Fruit fly (Drosophila melanogaster): Measurements from ENCODE around the gene Jasper.

Gene Jasper

dm6 chr3R:30099341-30099871 is 47.1 kb downstream of the Jasper start (continued):
- TF ChIP-seq ss (GFP tag; optimal IDR thresholded peaks at IDR 0.05) (peak; percentile 34 to 54), spab (GFP tag; optimal IDR thresholded peaks at IDR 0.05) (no peak), CG1621 (tag; optimal IDR thresholded peaks at IDR 0.05) (no peak), fd59A (GFP tag; optimal IDR thresholded peaks at IDR 0.05) (no peak), eg (GFP tag; IDR thresholded peaks at IDR 0.05) (peak; percentile 82), Blimp-1 (GFP tag; optimal IDR thresholded peaks at IDR 0.05) (no peak), lz (GFP tag; optimal IDR thresholded peaks at IDR 0.05) (peak; percentile 28), CG34406 (GFP tag; optimal IDR thresholded peaks at IDR 0.05) (peak; percentile 21), esn (GFP tag; optimal IDR thresholded peaks at IDR 0.05) (peak; percentile 42), CG8632 (GFP tag; optimal IDR thresholded peaks at IDR 0.05) (no peak), Sox14 (GFP tag; optimal IDR thresholded peaks at IDR 0.05) (no peak), Ets21C (GFP tag; optimal IDR thresholded peaks at IDR 0.05) (no peak), acj6 (GFP tag; optimal IDR thresholded peaks at IDR 0.05) (no peak), topi (GFP tag; optimal IDR thresholded peaks at IDR 0.05) (peak; percentile 19), CG31627 (GFP tag; optimal IDR thresholded peaks at IDR 0.05) (no peak), fkh (GFP tag; optimal IDR thresholded peaks at IDR 0.05) (no peak), CG10669 (GFP tag; optimal IDR thresholded peaks at IDR 0.05) (no peak), CG16779 (tag; optimal IDR thresholded peaks at IDR 0.05) (peak; percentile 61), achi (GFP tag; optimal IDR thresholded peaks at IDR 0.05) (no peak), CG10631 (GFP tag; optimal IDR thresholded peaks at IDR 0.05) (no peak), dsx (GFP tag; optimal IDR thresholded peaks at IDR 0.05; ENCODE audit: poor library complexity, severe bottlenecking) (peak; percentile 38), Ets96B (tag; optimal IDR thresholded peaks at IDR 0.05) (no peak)

- TF ChIP-seq Smox (GFP tag; optimal IDR thresholded peaks at IDR 0.05) (no peak), lz (GFP tag; optimal IDR thresholded peaks at IDR 0.05) (no peak), Sox102F (GFP tag; optimal IDR thresholded peaks at IDR 0.05) (no peak), CG6276 (GFP tag; optimal IDR thresholded peaks at IDR 0.05) (peak; percentile 3), Lpt (GFP tag; optimal IDR thresholded peaks at IDR 0.05) (peak; percentile 62), CG6163 (GFP tag; IDR thresholded peaks at IDR 0.05) (peak; percentile 86), CG34406 (GFP tag; optimal IDR thresholded peaks at IDR 0.05) (no peak), vri (GFP tag; optimal IDR thresholded peaks at IDR 0.05) (peak; percentile 89), CG8632 (GFP tag; optimal IDR thresholded peaks at IDR 0.05) (no peak), CG6808 (GFP tag; optimal IDR thresholded peaks at IDR 0.05) (no peak), CG11294 (GFP tag; IDR thresholded peaks at IDR 0.05) (no peak), CG10631 (GFP tag; optimal IDR thresholded peaks at IDR 0.05) (no peak), CG9139 (GFP tag; optimal IDR thresholded peaks at IDR 0.05) (no peak), Hr4 (GFP tag; optimal IDR thresholded peaks at IDR 0.05) (no peak), svp (GFP tag) (peak; percentile 39), cyc (GFP tag; optimal IDR thresholded peaks at IDR 0.05) (no peak), CG7368 (GFP tag; optimal IDR thresholded peaks at IDR 0.05) (no peak), pdm3 (GFP tag; optimal IDR thresholded peaks at IDR 0.05) (no peak), Blimp-1 (GFP tag; optimal IDR thresholded peaks at IDR 0.05) (peak; percentile 54), CG1621 (tag; optimal IDR thresholded peaks at IDR 0.05) (no peak), Hr39 (GFP tag; optimal IDR thresholded peaks at IDR 0.05) (no peak), CG8119 (GFP tag; IDR thresholded peaks at IDR 0.05) (peak; percentile 38; the same call in 1 of the 3 replicates), Gug (GFP tag; IDR thresholded peaks at IDR 0.05) (no peak), spab (GFP tag; optimal IDR thresholded peaks at IDR 0.05) (no peak), Met (GFP tag; optimal IDR thresholded peaks at IDR 0.05) (no peak), Ets96B (tag; optimal IDR thresholded peaks at IDR 0.05) (no peak), Hr38 (GFP tag; optimal IDR thresholded peaks at IDR 0.05) (no peak), CG6854 (GFP tag; optimal IDR thresholded peaks at IDR 0.05) (peak; percentile 58), CG11762 (GFP tag; optimal IDR thresholded peaks at IDR 0.05; ENCODE audit: insufficient read depth) (no peak), CG10669 (GFP tag; optimal IDR thresholded peaks at IDR 0.05) (no peak), Eip78C (GFP tag) (peak; percentile 58), CG8319 (GFP tag; optimal IDR thresholded peaks at IDR 0.05) (no peak)
These were observed 48.1 kb downstream of the Jasper start for dm6 chr3R:30100325-30100975.

All from whole organism, prepupa.